Worm (Caenorhabditis elegans): ENCODE data around the gene nhr-134.

DNA sequence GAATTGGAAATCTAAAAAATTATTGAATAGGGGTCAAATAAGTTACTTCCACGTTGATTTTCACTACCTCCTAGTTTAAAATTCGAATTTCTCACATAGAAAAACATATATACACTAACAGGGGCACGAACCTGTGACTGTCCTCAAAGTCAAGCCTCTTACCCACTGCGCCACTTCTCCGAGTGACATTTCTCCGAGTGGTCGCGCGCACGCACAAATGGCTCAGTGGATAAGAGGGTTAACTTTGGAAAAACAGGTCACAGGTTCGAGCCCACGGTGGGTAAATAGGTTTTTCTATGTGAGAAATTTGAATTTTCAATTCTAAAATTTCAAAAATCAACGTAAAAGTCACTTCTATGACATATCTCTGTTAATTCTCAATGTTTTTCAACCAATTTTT is 46.2 kb downstream of the nhr-134 start:
- TF ChIP-seq daf-19 (GFP tag; conservative IDR thresholded peaks at IDR 0.05) (no peak), ces-1 (GFP tag; optimal IDR thresholded peaks at IDR 0.05) (no peak), ama-1 (optimal IDR thresholded peaks at IDR 0.05) (no peak), php-3 (GFP tag; IDR thresholded peaks at IDR 0.05) (no peak), lin-29 (GFP tag; IDR thresholded peaks at IDR 0.05) (no peak), aha-1 (tag) (no peak)

Data from whole organism, L4 larva.